Worm (Caenorhabditis elegans): ENCODE data around the gene fipr-19.

Gene fipr-19

ce11 chrIII:7458846-7459365, at the start of gene fipr-19, which contains the start of gene fipr-18:
fipr-19 (minus strand) TSS chrIII:7458946.
fipr-18 (plus strand) TSS chrIII:7459315.
- TF ChIP-seq F22D6.2 (tag; optimal IDR thresholded peaks at IDR 0.05) = no peak
- no peak for TF ChIP-seq mcd-1 (GFP tag; IDR thresholded peaks at IDR 0.05)

ce11 chrIII:7508128-7508635, 49.4 kb upstream of the fipr-19 start, which contains the start of gene cls-1:
cls-1 (plus strand) TSS chrIII:7508178.
- TF ChIP-seq nhr-80 (tag; optimal IDR thresholded peaks at IDR 0.05) = peak; percentile 30
- TF ChIP-seq ceh-79 (tag; optimal IDR thresholded peaks at IDR 0.05) = no peak

ce11 chrIII:7506983-7507382, 48.2 kb upstream of the fipr-19 start:
- TF ChIP-seq sdz-38 (tag; optimal IDR thresholded peaks at IDR 0.05) (no peak), zfh-2 (GFP tag; conservative IDR thresholded peaks at IDR 0.05) (0 out of 2 replicates have a peak, but pooled peaks have one; percentile 31)

- TF ChIP-seq hlh-12 (tag; optimal IDR thresholded peaks at IDR 0.05) (no peak), K12H6.12 (tag; optimal IDR thresholded peaks at IDR 0.05) (no peak), tlf-1 (GFP tag; optimal IDR thresholded peaks at IDR 0.05) (peak; percentile 62), Y53G8AR.9 (GFP tag; conservative IDR thresholded peaks at IDR 0.05) (peak; percentile 83; the same call in 1 of the 2 replicates), pha-4 (tag; optimal IDR thresholded peaks at IDR 0.05) (no peak), hrde-1 (tag; optimal IDR thresholded peaks at IDR 0.05; ENCODE audit: borderline replicate concordance) (no peak), snpc-4 (GFP tag; optimal IDR thresholded peaks at IDR 0.05) (no peak), snpc-4 (tag; optimal IDR thresholded peaks at IDR 0.05) (peak in 2 of 4 experiments; percentile 30 to 67), hmg-20 (GFP tag; IDR thresholded peaks at IDR 0.05) (no peak), rcor-1 (GFP tag; IDR thresholded peaks at IDR 0.05) (0 out of 2 replicates have a peak, but pooled peaks have one; percentile 20), B0035.1 (tag; optimal IDR thresholded peaks at IDR 0.05) (no peak), hsf-1 (GFP tag; IDR thresholded peaks at IDR 0.05) (no peak), ets-4 (GFP tag; optimal IDR thresholded peaks at IDR 0.05) (no peak), C17E4.6 (GFP tag; IDR thresholded peaks at IDR 0.05) (no peak), attf-3 (GFP tag; conservative IDR thresholded peaks at IDR 0.05) (no peak), mxl-1 (tag; optimal IDR thresholded peaks at IDR 0.05) (no peak), madf-6 (GFP tag; IDR thresholded peaks at IDR 0.05) (peak; percentile 62), F49E8.2 (tag; optimal IDR thresholded peaks at IDR 0.05; ENCODE audit: insufficient read depth) (no peak), bed-1 (GFP tag; IDR thresholded peaks at IDR 0.05) (no peak), ztf-3 (GFP tag; optimal IDR thresholded peaks at IDR 0.05) (no peak), attf-6 (GFP tag; IDR thresholded peaks at IDR 0.05) (no peak), nfyb-1 (GFP tag; IDR thresholded peaks at IDR 0.05) (peak; percentile 57; the same call in 1 of the 2 replicates), lag-1 (GFP tag; IDR thresholded peaks at IDR 0.05) (no peak), lin-35 (GFP tag; optimal IDR thresholded peaks at IDR 0.05) (peak in 2 of 3 experiments; percentile 84 to 92), die-1 (tag; optimal IDR thresholded peaks at IDR 0.05) (no peak), zfh-2 (GFP tag; conservative IDR thresholded peaks at IDR 0.05) (no peak), chd-7 (tag; optimal IDR thresholded peaks at IDR 0.05) (no peak), madf-8 (GFP tag; conservative IDR thresholded peaks at IDR 0.05) (no peak), ceh-58 (GFP tag; IDR thresholded peaks at IDR 0.05) (no peak), lin-40 (tag; optimal IDR thresholded peaks at IDR 0.05) (peak; percentile 77), sdz-38 (tag; optimal IDR thresholded peaks at IDR 0.05) (no peak), lsl-1 (GFP tag; optimal IDR thresholded peaks at IDR 0.05) (peak; percentile 65), zim-3 (tag; optimal IDR thresholded peaks at IDR 0.05) (no peak), F57A8.1 (GFP tag; optimal IDR thresholded peaks at IDR 0.05) (no peak), cebp-1 (GFP tag; IDR thresholded peaks at IDR 0.05) (no peak), cebp-1 (tag; optimal IDR thresholded peaks at IDR 0.05) (peak; percentile 75), F37B4.10 (GFP tag; IDR thresholded peaks at IDR 0.05) (no peak), xnd-1 (tag; optimal IDR thresholded peaks at IDR 0.05) (no peak)
Measured at ce11 chrIII:7499421-7499902, 40.7 kb upstream of the fipr-19 start, which contains the start of the genes C07H6.9 and sap-140. C07H6.9 (minus strand) TSS chrIII:7499471. sap-140 (plus strand) TSS chrIII:7499738.

Measured in whole organism, young adult.